Fruit fly (Drosophila melanogaster): ENCODE measurements around the gene Rop.

Rop gene

dm6 chr3L:4157852-4158251, 19.1 kb upstream of the Rop start:
- TF ChIP-seq CG11617 (GFP tag; optimal IDR thresholded peaks at IDR 0.05), result no peak
- no peak for TF ChIP-seq CG1620 (GFP tag; optimal IDR thresholded peaks at IDR 0.05)
- no peak for TF ChIP-seq Crg-1 (GFP tag; optimal IDR thresholded peaks at IDR 0.05)
- TF ChIP-seq Clk (GFP tag; optimal IDR thresholded peaks at IDR 0.05), result no peak
- TF ChIP-seq CG33017 (tag; optimal IDR thresholded peaks at IDR 0.05), result no peak
- no peak for TF ChIP-seq Mnt (GFP tag; optimal IDR thresholded peaks at IDR 0.05)
- TF ChIP-seq toe (GFP tag; optimal IDR thresholded peaks at IDR 0.05), result no peak
- no peak for TF ChIP-seq CG5204 (GFP tag; optimal IDR thresholded peaks at IDR 0.05)
- TF ChIP-seq CG12768 (GFP tag; optimal IDR thresholded peaks at IDR 0.05), result no peak

- TF ChIP-seq cic (GFP tag; optimal IDR thresholded peaks at IDR 0.05) (no peak), ovo (GFP tag; optimal IDR thresholded peaks at IDR 0.05) (no peak), CG7045 (GFP tag; optimal IDR thresholded peaks at IDR 0.05) (no peak), Crg-1 (GFP tag; optimal IDR thresholded peaks at IDR 0.05) (no peak), tj (GFP tag; optimal IDR thresholded peaks at IDR 0.05) (no peak), Clk (GFP tag; optimal IDR thresholded peaks at IDR 0.05) (no peak), Hr96 (GFP tag; optimal IDR thresholded peaks at IDR 0.05) (no peak)
Measured at dm6 chr3L:4148406-4148975, 9.7 kb upstream of the Rop start, which contains the start of gene CG1299. Gene CG1299 (plus strand): TSS chr3L:4148696.

- TF ChIP-seq CG7045 (GFP tag; optimal IDR thresholded peaks at IDR 0.05) (no peak), CG5204 (GFP tag; optimal IDR thresholded peaks at IDR 0.05) (no peak), kay (GFP tag; ENCODE audit: borderline replicate concordance) (no peak), Hr96 (GFP tag; optimal IDR thresholded peaks at IDR 0.05) (no peak), bab1 (GFP tag; optimal IDR thresholded peaks at IDR 0.05) (no peak), Clk (GFP tag; optimal IDR thresholded peaks at IDR 0.05) (no peak), CG7101 (tag; optimal IDR thresholded peaks at IDR 0.05) (no peak), CG33017 (tag; optimal IDR thresholded peaks at IDR 0.05) (no peak), cnc (optimal IDR thresholded peaks at IDR 0.05) (no peak), pad (GFP tag; optimal IDR thresholded peaks at IDR 0.05) (no peak), ovo (GFP tag; optimal IDR thresholded peaks at IDR 0.05) (no peak), CG14711 (tag; optimal IDR thresholded peaks at IDR 0.05) (no peak), Crg-1 (GFP tag; optimal IDR thresholded peaks at IDR 0.05) (no peak), CG12768 (GFP tag; optimal IDR thresholded peaks at IDR 0.05) (no peak)
Measured at dm6 chr3L:4145229-4145628, 6.4 kb upstream of the Rop start.

dm6 chr3L:4142064-4142463, 3.3 kb upstream of the Rop start, which contains the start of gene CG32260:
Gene CG32260 (plus strand): TSS chr3L:4142364.
- TF ChIP-seq CG7101 (tag; optimal IDR thresholded peaks at IDR 0.05) (no peak), Crg-1 (GFP tag; optimal IDR thresholded peaks at IDR 0.05) (no peak), CG1620 (GFP tag; optimal IDR thresholded peaks at IDR 0.05) (no peak), Hr96 (GFP tag; optimal IDR thresholded peaks at IDR 0.05) (no peak), CG7045 (GFP tag; optimal IDR thresholded peaks at IDR 0.05) (no peak), CG12768 (GFP tag; optimal IDR thresholded peaks at IDR 0.05) (no peak)

dm6 chr3L:4141167-4141566, 2.4 kb upstream of the Rop start, which contains the start of gene Akh:
Gene Akh (plus strand): TSS chr3L:4141467.
- no peak for TF ChIP-seq ovo (GFP tag; optimal IDR thresholded peaks at IDR 0.05)
- no peak for TF ChIP-seq kay (GFP tag; ENCODE audit: borderline replicate concordance)
- TF ChIP-seq CG1620 (GFP tag; optimal IDR thresholded peaks at IDR 0.05), result no peak
- TF ChIP-seq Clk (GFP tag; optimal IDR thresholded peaks at IDR 0.05), result no peak
- TF ChIP-seq tj (GFP tag; optimal IDR thresholded peaks at IDR 0.05), result no peak
- TF ChIP-seq CG11617 (GFP tag; optimal IDR thresholded peaks at IDR 0.05), result no peak
- no peak for TF ChIP-seq pad (GFP tag; optimal IDR thresholded peaks at IDR 0.05)
- no peak for TF ChIP-seq Crg-1 (GFP tag; optimal IDR thresholded peaks at IDR 0.05)
- TF ChIP-seq CG5204 (GFP tag; optimal IDR thresholded peaks at IDR 0.05), result no peak
- no peak for TF ChIP-seq bab1 (GFP tag; optimal IDR thresholded peaks at IDR 0.05)
- TF ChIP-seq cic (GFP tag; optimal IDR thresholded peaks at IDR 0.05), result no peak
- no peak for TF ChIP-seq CG12768 (GFP tag; optimal IDR thresholded peaks at IDR 0.05)
- no peak for TF ChIP-seq toe (GFP tag; optimal IDR thresholded peaks at IDR 0.05)
- no peak for TF ChIP-seq Hr96 (GFP tag; optimal IDR thresholded peaks at IDR 0.05)
- TF ChIP-seq cnc (optimal IDR thresholded peaks at IDR 0.05), result no peak
- no peak for TF ChIP-seq CG7101 (tag; optimal IDR thresholded peaks at IDR 0.05)
- no peak for TF ChIP-seq CG7045 (GFP tag; optimal IDR thresholded peaks at IDR 0.05)
- TF ChIP-seq CG14711 (tag; optimal IDR thresholded peaks at IDR 0.05), result no peak

- TF ChIP-seq pad (GFP tag; optimal IDR thresholded peaks at IDR 0.05), result no peak
- TF ChIP-seq bab1 (GFP tag; optimal IDR thresholded peaks at IDR 0.05), result no peak
- no peak for TF ChIP-seq CG5204 (GFP tag; optimal IDR thresholded peaks at IDR 0.05)
- TF ChIP-seq CG11617 (GFP tag; optimal IDR thresholded peaks at IDR 0.05), result no peak
- TF ChIP-seq ovo (GFP tag; optimal IDR thresholded peaks at IDR 0.05), result no peak
- no peak for TF ChIP-seq Hr96 (GFP tag; optimal IDR thresholded peaks at IDR 0.05)
- no peak for TF ChIP-seq kay (GFP tag; ENCODE audit: borderline replicate concordance)
- TF ChIP-seq Crg-1 (GFP tag; optimal IDR thresholded peaks at IDR 0.05), result no peak
- no peak for TF ChIP-seq CG7101 (tag; optimal IDR thresholded peaks at IDR 0.05)
- no peak for TF ChIP-seq toe (GFP tag; optimal IDR thresholded peaks at IDR 0.05)
- TF ChIP-seq CG33017 (tag; optimal IDR thresholded peaks at IDR 0.05), result no peak
- no peak for TF ChIP-seq Clk (GFP tag; optimal IDR thresholded peaks at IDR 0.05)
Measured at dm6 chr3L:4135857-4136256, 2.9 kb downstream of the Rop start, which contains the start of gene RfC4. Gene RfC4 (minus strand): TSS chr3L:4136038.

All from whole organism, adult.